Worm (Caenorhabditis elegans) whole organism, L3 larva: ENCODE results near the gene sru-17.

Experiments used
- ama-1 ChIP-seq: fragments of 150-350 bp; optimal IDR thresholded peaks from 2 replicates; lab custom pipeline; 2018
- ceh-9 ChIP-seq: sonication (generic microtip); optimal IDR thresholded peaks from 2 replicates; lab custom pipeline; 2018; ENCODE audit warnings: missing biosample characterization, missing genetic modification characterization
- elt-1 ChIP-seq: fragments of 150-350 bp; optimal IDR thresholded peaks from 2 replicates; lab custom pipeline; 2014; ENCODE audit warnings: missing biosample characterization, missing genetic modification characterization
- elt-3 ChIP-seq, 3 experiments: fragments of 150-350 bp in 1 of 3; sonication (generic microtip) in 2 of 3; optimal IDR thresholded peaks; 2 replicates in 2 of 3; 4 replicates in 1 of 3; lab custom pipeline; 2014 to 2017; ENCODE audit warnings: missing biosample characterization in 3 of 3, missing genetic modification characterization in 3 of 3
- fkh-10 ChIP-seq: sonication (generic microtip); optimal IDR thresholded peaks from 2 replicates; lab custom pipeline; 2017; ENCODE audit warnings: missing biosample characterization, missing genetic modification reagents, missing genetic modification characterization
- fos-1 ChIP-seq: fragments of 150-350 bp; optimal IDR thresholded peaks from 2 replicates; lab custom pipeline; 2014; ENCODE audit warnings: missing biosample characterization, missing genetic modification characterization
- jun-1 ChIP-seq: fragments of 150-350 bp; optimal IDR thresholded peaks from 2 replicates; lab custom pipeline; 2014; ENCODE audit warnings: missing biosample characterization, missing genetic modification reagents, missing genetic modification characterization
- lin-15B ChIP-seq: fragments of 150-350 bp; optimal IDR thresholded peaks from 2 replicates; lab custom pipeline; 2014; ENCODE audit warnings: missing biosample characterization, missing genetic modification characterization
- nhr-12 ChIP-seq: fragments of 150-350 bp; optimal IDR thresholded peaks from 2 replicates; lab custom pipeline; 2014; ENCODE audit warnings: missing biosample characterization, missing genetic modification characterization
- nhr-77 ChIP-seq: fragments of 150-350 bp; optimal IDR thresholded peaks from 2 replicates; lab custom pipeline; 2014; ENCODE audit warnings: missing biosample characterization, missing genetic modification characterization
- unc-39 ChIP-seq: sonication (generic microtip); optimal IDR thresholded peaks from 4 replicates; lab custom pipeline; 2017; ENCODE audit warnings: missing biosample characterization, missing genetic modification characterization
- unc-62 ChIP-seq: fragments of 150-350 bp; sonication (generic microtip); optimal IDR thresholded peaks from 4 replicates; lab custom pipeline; 2014; ENCODE audit warnings: missing biosample characterization, missing genetic modification reagents, missing genetic modification characterization
- ztf-11 ChIP-seq: fragments of 150-350 bp; optimal IDR thresholded peaks from 2 replicates; lab custom pipeline; 2014; ENCODE audit warnings: missing biosample characterization, missing genetic modification characterization

- TF ChIP-seq ama-1 (lab: Kevin White, UChicago) (no peak), elt-1 (no peak), nhr-12 (tag; lab: Kevin White, UChicago) (no peak), jun-1 (tag; lab: Kevin White, UChicago) (no peak), ztf-11 (tag; lab: Kevin White, UChicago) (no peak), unc-62 (no peak), unc-39 (tag; lab: Kevin White, UChicago) (no peak), ceh-9 (tag; lab: Kevin White, UChicago) (no peak), nhr-77 (tag; lab: Kevin White, UChicago) (no peak), fos-1 (tag; lab: Kevin White, UChicago) (no peak), lin-15B (tag; lab: Kevin White, UChicago) (no peak), fkh-10 (no peak), elt-3 (tag; optimal IDR thresholded peaks at IDR 0.05; lab: Kevin White, UChicago) (no peak)
Measured at ce11 chrIV:12545902-12546301, 40.4 kb downstream of the sru-17 start.
